Worm (Caenorhabditis elegans): Measurements from ENCODE around the gene F27E5.7.

- no peak for TF ChIP-seq C38D4.7 (GFP tag; optimal IDR thresholded peaks at IDR 0.05)
- no peak for TF ChIP-seq unc-3 (GFP tag; conservative IDR thresholded peaks at IDR 0.05)
- no peak for TF ChIP-seq unc-3 (tag; optimal IDR thresholded peaks at IDR 0.05)
- no peak for TF ChIP-seq ceh-34 (tag; optimal IDR thresholded peaks at IDR 0.05)
- no peak for TF ChIP-seq F13H6.1 (tag; optimal IDR thresholded peaks at IDR 0.05)
- no peak for TF ChIP-seq ttx-3 (tag; optimal IDR thresholded peaks at IDR 0.05)
- no peak for TF ChIP-seq ceh-24 (tag; optimal IDR thresholded peaks at IDR 0.05)
- no peak for TF ChIP-seq pros-1 (tag; optimal IDR thresholded peaks at IDR 0.05)
- TF ChIP-seq fkh-10 (GFP tag; optimal IDR thresholded peaks at IDR 0.05): no peak
- no peak for TF ChIP-seq elt-2 (tag; optimal IDR thresholded peaks at IDR 0.05)
- no peak for TF ChIP-seq nhr-11 (tag; optimal IDR thresholded peaks at IDR 0.05)
These were observed 9.2 kb downstream of the F27E5.7 start, which contains the start of gene F27E5.5 for ce11 chrII:10131760-10132159.

Data from whole organism, late embryonic.